Fruit fly (Drosophila melanogaster): ENCODE measurements around the gene CG12986.

The CG12986 gene

DNA sequence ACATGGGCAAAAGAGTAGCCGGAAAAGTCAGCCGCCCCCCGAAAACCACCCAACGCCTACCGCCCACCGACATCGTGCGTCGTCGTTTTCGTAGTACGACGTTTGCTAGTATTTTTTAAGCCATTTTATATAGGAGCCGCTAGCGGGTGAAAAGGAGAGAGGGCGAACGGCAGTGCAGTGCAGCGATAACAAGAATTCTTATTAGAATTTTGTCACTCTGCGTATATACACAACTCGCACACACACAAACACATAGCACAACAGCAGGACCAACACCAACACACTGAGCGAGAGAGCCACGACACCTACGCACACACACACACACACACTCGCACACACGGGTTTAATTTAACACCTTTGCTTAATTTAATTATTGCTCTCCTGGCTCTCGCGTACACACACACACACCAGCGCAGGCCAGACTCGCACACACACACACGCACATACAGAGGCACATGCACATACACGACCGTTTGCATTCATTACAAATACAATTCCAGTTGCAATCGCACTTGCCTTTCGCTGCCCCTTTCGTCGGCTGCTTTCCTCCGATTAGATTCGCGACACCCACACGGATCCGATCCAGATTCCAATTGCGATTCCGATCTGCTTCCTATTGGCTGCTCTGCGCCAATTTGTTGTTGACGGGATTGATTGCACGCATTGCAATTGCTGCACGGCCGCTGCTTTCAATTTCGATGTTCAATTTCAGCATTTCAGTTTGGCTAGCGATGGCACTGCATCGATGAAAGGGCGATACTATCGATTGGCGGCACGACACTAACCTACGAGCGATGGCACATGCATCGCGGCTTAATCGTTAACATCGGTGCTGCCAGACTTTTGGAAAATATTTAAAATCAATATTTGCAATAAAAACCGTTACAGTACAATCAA is 7.6 kb upstream of the CG12986 start, which contains the start of gene Socs16D (continued):
- TF ChIP-seq Dll (GFP tag; IDR thresholded peaks at IDR 0.05; ENCODE audit: partially characterized antibody) (peak; percentile 93), Med (GFP tag) (peak; percentile 91), exex (tag; optimal IDR thresholded peaks at IDR 0.05) (peak; percentile 19), CG3838 (GFP tag; optimal IDR thresholded peaks at IDR 0.05) (no peak), grn (GFP tag; optimal IDR thresholded peaks at IDR 0.05) (no peak), pb (GFP tag; optimal IDR thresholded peaks at IDR 0.05) (peak; percentile 35), CG14050 (GFP tag; IDR thresholded peaks at IDR 0.05) (no peak), HmgD (GFP tag; optimal IDR thresholded peaks at IDR 0.05) (peak; percentile 42), CG10543 (GFP tag; optimal IDR thresholded peaks at IDR 0.05) (no peak), CG1647 (GFP tag; optimal IDR thresholded peaks at IDR 0.05) (no peak), cwo (GFP tag; optimal IDR thresholded peaks at IDR 0.05) (peak; percentile 23), sens-2 (GFP tag; IDR thresholded peaks at IDR 0.05) (no peak), vfl (GFP tag; optimal IDR thresholded peaks at IDR 0.05) (peak; percentile 18), Scr (GFP tag; IDR thresholded peaks at IDR 0.05; ENCODE audit: partially characterized antibody) (peak; percentile 95), Ada2b (GFP tag; IDR thresholded peaks at IDR 0.05) (no peak), tll (GFP tag; optimal IDR thresholded peaks at IDR 0.05) (peak in 1 of 2 experiments; percentile 12), Vsx1 (GFP tag; optimal IDR thresholded peaks at IDR 0.05) (no peak), CG4328 (GFP tag; optimal IDR thresholded peaks at IDR 0.05) (peak; percentile 24), tup (GFP tag; optimal IDR thresholded peaks at IDR 0.05) (no peak), chif (GFP tag; optimal IDR thresholded peaks at IDR 0.05) (peak; percentile 23 to 42), CG13894 (tag; optimal IDR thresholded peaks at IDR 0.05) (peak; percentile 44), psq (GFP tag; optimal IDR thresholded peaks at IDR 0.05) (no peak), Oli (tag; optimal IDR thresholded peaks at IDR 0.05) (no peak), CG3726 (GFP tag; IDR thresholded peaks at IDR 0.05) (no peak), nmo (GFP tag; optimal IDR thresholded peaks at IDR 0.05) (peak; percentile 60), da (GFP tag; optimal IDR thresholded peaks at IDR 0.05) (no peak), D19A (tag; optimal IDR thresholded peaks at IDR 0.05) (no peak), CG3407 (GFP tag; optimal IDR thresholded peaks at IDR 0.05) (peak; percentile 2), CG8924 (tag; optimal IDR thresholded peaks at IDR 0.05) (peak; percentile 51), ham (GFP tag; IDR thresholded peaks at IDR 0.05) (no peak), CG31224 (GFP tag; IDR thresholded peaks at IDR 0.05) (no peak), CG30431 (GFP tag; optimal IDR thresholded peaks at IDR 0.05) (no peak), HLH3B (GFP tag; IDR thresholded peaks at IDR 0.05) (0 out of 2 replicates have a peak, but pooled peaks have one; percentile 5), CG4730 (GFP tag; IDR thresholded peaks at IDR 0.05) (no peak), Ptx1 (GFP tag; IDR thresholded peaks at IDR 0.05) (peak; percentile 35; the same call in 1 of the 2 replicates), Gsc (GFP tag; IDR thresholded peaks at IDR 0.05) (no peak), lilli (GFP tag; optimal IDR thresholded peaks at IDR 0.05) (peak; percentile 68), CG5245 (GFP tag; optimal IDR thresholded peaks at IDR 0.05) (no peak), CG31441 (GFP tag; IDR thresholded peaks at IDR 0.05) (no peak), CG16813 (GFP tag; IDR thresholded peaks at IDR 0.05; ENCODE audit: partially characterized antibody) (peak; percentile 98), tx (GFP tag; optimal IDR thresholded peaks at IDR 0.05) (no peak), dmrt11E (tag; optimal IDR thresholded peaks at IDR 0.05) (no peak), disco-r (GFP tag; optimal IDR thresholded peaks at IDR 0.05) (no peak), CG18262 (tag; optimal IDR thresholded peaks at IDR 0.05) (no peak), CG2712 (tag; optimal IDR thresholded peaks at IDR 0.05) (peak; percentile 43), Hey (tag; optimal IDR thresholded peaks at IDR 0.05) (no peak), esg (GFP tag; conservative IDR thresholded peaks at IDR 0.05) (no peak), chm (GFP tag; IDR thresholded peaks at IDR 0.05) (no peak), bowl (GFP tag; IDR thresholded peaks at IDR 0.05) (no peak)
